Worm (Caenorhabditis elegans): ENCODE results near the gene Y55F3BR.10.

The Y55F3BR.10 gene

ce11 chrIV:795383-795872 is 36.8 kb upstream of the Y55F3BR.10 start, which contains the start of gene skr-18 (continued):
- TF ChIP-seq lsl-1 (GFP tag; optimal IDR thresholded peaks at IDR 0.05) = peak; percentile 5
- TF ChIP-seq ceh-100 (GFP tag; IDR thresholded peaks at IDR 0.05) = peak; percentile 44
- no peak for TF ChIP-seq hlh-12 (tag; optimal IDR thresholded peaks at IDR 0.05)
- TF ChIP-seq sdz-38 (tag; optimal IDR thresholded peaks at IDR 0.05) = no peak
- TF ChIP-seq madf-6 (GFP tag; IDR thresholded peaks at IDR 0.05) = peak; percentile 65
- TF ChIP-seq madf-10 (tag; optimal IDR thresholded peaks at IDR 0.05) = no peak
- TF ChIP-seq F57C9.4 (tag; optimal IDR thresholded peaks at IDR 0.05) = no peak
- no peak for TF ChIP-seq chd-7 (tag; optimal IDR thresholded peaks at IDR 0.05)

- TF ChIP-seq F10E7.11 (tag; optimal IDR thresholded peaks at IDR 0.05) = no peak
- TF ChIP-seq aptf-3 (GFP tag; IDR thresholded peaks at IDR 0.05) = no peak
- no peak for TF ChIP-seq ceh-91 (GFP tag; IDR thresholded peaks at IDR 0.05)
- TF ChIP-seq nhr-80 (tag; optimal IDR thresholded peaks at IDR 0.05) = peak; percentile 1
- no peak for TF ChIP-seq hlh-26 (GFP tag; conservative IDR thresholded peaks at IDR 0.05)
- TF ChIP-seq egl-18 (GFP tag; IDR thresholded peaks at IDR 0.05) = no peak
- no peak for TF ChIP-seq attf-6 (GFP tag; IDR thresholded peaks at IDR 0.05)
- peak; percentile 24 for TF ChIP-seq snpc-1.3 (tag; optimal IDR thresholded peaks at IDR 0.05; ENCODE audit: insufficient read depth)
- no peak for TF ChIP-seq F39B2.1 (GFP tag; IDR thresholded peaks at IDR 0.05)
- no peak for TF ChIP-seq ceh-58 (GFP tag; IDR thresholded peaks at IDR 0.05)
- peak; percentile 40 for TF ChIP-seq tbp1 (GFP tag; optimal IDR thresholded peaks at IDR 0.05)
- 0 out of 2 replicates have a peak, but pooled peaks have one; percentile 25 for TF ChIP-seq aptf-2 (GFP tag; conservative IDR thresholded peaks at IDR 0.05)
- TF ChIP-seq repo-1 (tag; optimal IDR thresholded peaks at IDR 0.05) = no peak
- peak; percentile 94 for TF ChIP-seq mcd-1 (GFP tag; IDR thresholded peaks at IDR 0.05)
- no peak for TF ChIP-seq madf-3 (GFP tag; IDR thresholded peaks at IDR 0.05)
- no peak for TF ChIP-seq hsf-1 (GFP tag; IDR thresholded peaks at IDR 0.05)
- TF ChIP-seq B0336.3 (GFP tag; IDR thresholded peaks at IDR 0.05) = no peak
- TF ChIP-seq F57A8.1 (GFP tag; optimal IDR thresholded peaks at IDR 0.05) = no peak
- no peak for TF ChIP-seq ztf-22 (GFP tag; optimal IDR thresholded peaks at IDR 0.05)
- no peak for TF ChIP-seq ceh-40 (GFP tag; IDR thresholded peaks at IDR 0.05)
- TF ChIP-seq F55B11.4 (tag; optimal IDR thresholded peaks at IDR 0.05; ENCODE audit: borderline replicate concordance, insufficient read depth) = no peak
- peak; percentile 31; the same call in 1 of the 2 replicates for TF ChIP-seq F33H1.4 (GFP tag; IDR thresholded peaks at IDR 0.05)
- no peak for TF ChIP-seq zim-3 (tag; optimal IDR thresholded peaks at IDR 0.05)
- TF ChIP-seq mes-4 (tag; optimal IDR thresholded peaks at IDR 0.05) = no peak
- TF ChIP-seq rpc-1 (optimal IDR thresholded peaks at IDR 0.05) = no peak
- no peak for TF ChIP-seq rpc-1 (tag; optimal IDR thresholded peaks at IDR 0.05)
- no peak for TF ChIP-seq egl-44 (GFP tag; IDR thresholded peaks at IDR 0.05)
- TF ChIP-seq lsl-1 (GFP tag; optimal IDR thresholded peaks at IDR 0.05) = peak; percentile 54
- no peak for TF ChIP-seq tbx-9 (tag; optimal IDR thresholded peaks at IDR 0.05; ENCODE audit: borderline replicate concordance)
- peak; percentile 71 for TF ChIP-seq lin-40 (tag; optimal IDR thresholded peaks at IDR 0.05)
- no peak for TF ChIP-seq Y53G8AR.9 (GFP tag; conservative IDR thresholded peaks at IDR 0.05)
- TF ChIP-seq lsy-27 (tag; optimal IDR thresholded peaks at IDR 0.05; ENCODE audit: borderline replicate concordance, insufficient read depth) = no peak
- peak; percentile 52; the same call in 1 of the 2 replicates for TF ChIP-seq dox-1 (GFP tag; IDR thresholded peaks at IDR 0.05)
- TF ChIP-seq mxl-1 (tag; optimal IDR thresholded peaks at IDR 0.05) = no peak
- TF ChIP-seq efl-1 (GFP tag; optimal IDR thresholded peaks at IDR 0.05) = peak; percentile 14
- no peak for TF ChIP-seq hrde-1 (tag; optimal IDR thresholded peaks at IDR 0.05; ENCODE audit: borderline replicate concordance)
- peak; percentile 28 for TF ChIP-seq him-1 (tag; optimal IDR thresholded peaks at IDR 0.05)
- TF ChIP-seq madf-8 (GFP tag; conservative IDR thresholded peaks at IDR 0.05) = no peak
- no peak for TF ChIP-seq rcor-1 (GFP tag; IDR thresholded peaks at IDR 0.05)
- TF ChIP-seq lin-26 (GFP tag; IDR thresholded peaks at IDR 0.05) = no peak
- no peak for TF ChIP-seq F52B5.7 (tag; optimal IDR thresholded peaks at IDR 0.05)
Measured at ce11 chrIV:796521-797073, 35.6 kb upstream of the Y55F3BR.10 start, which contains the start of the genes F56B3.11 and ech-5. F56B3.11 (minus strand) TSS chrIV:796571. ech-5 (plus strand) TSS chrIV:797023.
